Fruit fly (Drosophila melanogaster): ENCODE results near the gene CG8620.

Gene CG8620

dm6 chr3L:7189668-7190200, 31.8 kb downstream of the CG8620 start, which contains the start of gene Dscam2 (continued):
- TF ChIP-seq bcd (GFP tag; optimal IDR thresholded peaks at IDR 0.05) (no peak), salm (tag; optimal IDR thresholded peaks at IDR 0.05) (no peak), inv (GFP tag; IDR thresholded peaks at IDR 0.05; ENCODE audit: partially characterized antibody) (no peak), CG16863 (GFP tag; optimal IDR thresholded peaks at IDR 0.05) (no peak), Opbp (GFP tag; IDR thresholded peaks at IDR 0.05; ENCODE audit: partially characterized antibody) (0 out of 3 replicates have a peak, but pooled peaks have one; percentile 20), CG16779 (GFP tag; IDR thresholded peaks at IDR 0.05) (peak; percentile 62), CG2120 (GFP tag; optimal IDR thresholded peaks at IDR 0.05) (no peak), bigmax (GFP tag; optimal IDR thresholded peaks at IDR 0.05) (no peak), Atf-2 (GFP tag; optimal IDR thresholded peaks at IDR 0.05) (no peak), CG15479 (GFP tag; optimal IDR thresholded peaks at IDR 0.05) (no peak), Trl (optimal IDR thresholded peaks at IDR 0.05) (peak in 1 of 2 experiments; percentile 14), Trl (GFP tag; optimal IDR thresholded peaks at IDR 0.05) (no peak), Deaf1 (tag; optimal IDR thresholded peaks at IDR 0.05) (peak; percentile 25), CG15514 (GFP tag; optimal IDR thresholded peaks at IDR 0.05) (no peak), mam (GFP tag; optimal IDR thresholded peaks at IDR 0.05) (no peak), CG12104 (GFP tag; optimal IDR thresholded peaks at IDR 0.05) (no peak), ci (GFP tag; IDR thresholded peaks at IDR 0.05) (no peak), Elba2 (GFP tag; optimal IDR thresholded peaks at IDR 0.05) (no peak), maf-S (GFP tag; optimal IDR thresholded peaks at IDR 0.05) (no peak), tio (GFP tag; optimal IDR thresholded peaks at IDR 0.05) (no peak), stc (GFP tag; IDR thresholded peaks at IDR 0.05) (no peak)

dm6 chr3L:7190497-7190896, 32.6 kb downstream of the CG8620 start:
- TF ChIP-seq jigr1 (GFP tag; IDR thresholded peaks at IDR 0.05) (no peak), Drgx (GFP tag; IDR thresholded peaks at IDR 0.05) (peak; percentile 36)

- TF ChIP-seq HLH3B (GFP tag; IDR thresholded peaks at IDR 0.05) (no peak), CG3065 (GFP tag; optimal IDR thresholded peaks at IDR 0.05) (no peak), Abd-B (GFP tag; optimal IDR thresholded peaks at IDR 0.05) (peak; percentile 30), lmd (GFP tag; IDR thresholded peaks at IDR 0.05) (no peak), odd (GFP tag; optimal IDR thresholded peaks at IDR 0.05) (no peak), peb (GFP tag; IDR thresholded peaks at IDR 0.05) (no peak), prd (optimal IDR thresholded peaks at IDR 0.05) (no peak), prd (GFP tag; IDR thresholded peaks at IDR 0.05) (0 out of 3 replicates have a peak, but pooled peaks have one; percentile 22), Vsx1 (GFP tag; optimal IDR thresholded peaks at IDR 0.05) (no peak), Aef1 (GFP tag; IDR thresholded peaks at IDR 0.05) (no peak), Awh (GFP tag; IDR thresholded peaks at IDR 0.05) (no peak), CG11504 (tag; optimal IDR thresholded peaks at IDR 0.05) (peak; percentile 11), CG8359 (GFP tag; optimal IDR thresholded peaks at IDR 0.05; ENCODE audit: borderline replicate concordance) (no peak), ham (GFP tag; IDR thresholded peaks at IDR 0.05) (no peak), CG9437 (GFP tag; optimal IDR thresholded peaks at IDR 0.05) (no peak), sens (GFP tag) (peak; percentile 72), Drgx (GFP tag; IDR thresholded peaks at IDR 0.05) (peak; percentile 41; the same call in 1 of the 2 replicates), CG1832 (GFP tag; optimal IDR thresholded peaks at IDR 0.05) (no peak), CG6683 (GFP tag; optimal IDR thresholded peaks at IDR 0.05) (no peak), Spps (tag; optimal IDR thresholded peaks at IDR 0.05) (no peak), Lpt (GFP tag; optimal IDR thresholded peaks at IDR 0.05) (no peak), caup (GFP tag; optimal IDR thresholded peaks at IDR 0.05; ENCODE audit: severe bottlenecking) (no peak), C15 (GFP tag; IDR thresholded peaks at IDR 0.05) (no peak), esg (GFP tag; conservative IDR thresholded peaks at IDR 0.05) (no peak), pho (GFP tag; optimal IDR thresholded peaks at IDR 0.05) (no peak), CG43689 (GFP tag; IDR thresholded peaks at IDR 0.05) (no peak), CG3726 (GFP tag; IDR thresholded peaks at IDR 0.05) (no peak), CG2712 (tag; optimal IDR thresholded peaks at IDR 0.05) (peak; percentile 4), Mes4 (GFP tag; optimal IDR thresholded peaks at IDR 0.05) (no peak)
Measured at dm6 chr3L:7191218-7191617, 33.3 kb downstream of the CG8620 start.
